Fruit fly (Drosophila melanogaster): ENCODE measurements around the gene CG3698.

CG3698 gene

DNA sequence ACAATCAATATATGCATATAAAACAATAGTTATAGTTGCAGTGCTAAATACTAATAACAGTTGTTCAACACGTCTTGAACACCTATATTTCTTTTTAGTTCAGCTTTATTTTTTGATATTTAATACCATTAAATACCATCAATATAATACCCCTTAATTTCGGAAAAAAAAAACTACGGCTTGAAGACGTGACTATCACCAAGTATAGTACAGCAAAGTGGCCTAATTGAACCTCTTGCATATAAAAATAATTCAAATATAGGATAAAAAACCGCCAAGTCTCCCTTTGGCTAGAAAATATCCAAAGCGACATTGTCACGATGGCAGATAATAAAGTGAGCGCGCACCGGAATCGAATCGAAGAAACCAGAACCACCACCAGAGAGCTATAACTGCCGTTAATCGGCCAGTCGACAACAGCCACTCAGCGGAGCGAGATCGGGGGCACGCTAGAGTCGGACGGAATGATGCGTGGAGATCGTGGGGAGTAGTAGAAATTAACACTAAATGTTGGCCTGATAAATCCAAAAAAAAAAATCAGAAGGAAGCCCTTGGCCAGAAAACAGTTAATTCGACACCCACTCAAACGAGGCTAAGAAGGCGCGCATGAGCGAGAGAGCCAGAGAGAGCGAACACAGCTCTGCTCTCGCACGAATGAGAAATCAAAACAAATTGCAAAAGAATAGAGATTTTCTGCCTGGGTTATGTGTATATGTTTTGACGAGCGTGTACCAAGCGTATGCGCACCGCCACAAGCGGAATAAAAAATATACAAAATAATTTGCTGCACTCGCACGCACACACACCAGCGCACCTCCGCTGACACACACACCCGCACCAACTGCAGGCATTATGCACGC, 13.1 kb downstream of the CG3698 start (continued):
- no peak for TF ChIP-seq Ada2b (GFP tag; IDR thresholded peaks at IDR 0.05)
- TF ChIP-seq CG11456 (GFP tag; IDR thresholded peaks at IDR 0.05) = no peak
- TF ChIP-seq trem (tag; optimal IDR thresholded peaks at IDR 0.05) = peak; percentile 39
- TF ChIP-seq odd (GFP tag; optimal IDR thresholded peaks at IDR 0.05) = peak; percentile 40
- TF ChIP-seq sob (GFP tag; IDR thresholded peaks at IDR 0.05) = peak; percentile 69
- TF ChIP-seq ase (GFP tag; IDR thresholded peaks at IDR 0.05) = no peak
- TF ChIP-seq CG2199 (GFP tag; IDR thresholded peaks at IDR 0.05) = peak; percentile 81; the same call in 2 of the 3 replicates
- TF ChIP-seq CG2712 (tag; optimal IDR thresholded peaks at IDR 0.05) = peak; percentile 56
- no peak for TF ChIP-seq Aef1 (GFP tag; IDR thresholded peaks at IDR 0.05)
- peak; percentile 16 for TF ChIP-seq Hsf (GFP tag; optimal IDR thresholded peaks at IDR 0.05)
- peak; percentile 23; the same call in 1 of the 3 replicates for TF ChIP-seq CG16813 (GFP tag; IDR thresholded peaks at IDR 0.05; ENCODE audit: partially characterized antibody)
- peak; percentile 57 for TF ChIP-seq CG12391 (tag; optimal IDR thresholded peaks at IDR 0.05)
- peak; percentile 57 for TF ChIP-seq CG7987 (GFP tag; optimal IDR thresholded peaks at IDR 0.05)
- no peak for TF ChIP-seq ab (GFP tag; optimal IDR thresholded peaks at IDR 0.05)
- peak; percentile 91 to 98 for TF ChIP-seq Trl (optimal IDR thresholded peaks at IDR 0.05)
- TF ChIP-seq Trl (GFP tag; optimal IDR thresholded peaks at IDR 0.05) = peak; percentile 77
- peak; percentile 57 for TF ChIP-seq Side (GFP tag; optimal IDR thresholded peaks at IDR 0.05)
- TF ChIP-seq Six4 (GFP tag; optimal IDR thresholded peaks at IDR 0.05) = peak; percentile 18
- TF ChIP-seq H15 (GFP tag; IDR thresholded peaks at IDR 0.05) = no peak
- TF ChIP-seq Drgx (GFP tag; IDR thresholded peaks at IDR 0.05) = peak; percentile 46; the same call in 1 of the 2 replicates
- TF ChIP-seq Rfx (GFP tag; IDR thresholded peaks at IDR 0.05) = peak; percentile 33; the same call in 1 of the 2 replicates
- TF ChIP-seq Hr51 (GFP tag; optimal IDR thresholded peaks at IDR 0.05) = peak; percentile 50 to 58
- TF ChIP-seq Atf6 (GFP tag; IDR thresholded peaks at IDR 0.05) = peak; percentile 45; the same call in 1 of the 2 replicates
- peak; percentile 16; the same call in 1 of the 2 replicates for TF ChIP-seq Adf1 (GFP tag; IDR thresholded peaks at IDR 0.05)
- TF ChIP-seq CG13624 (GFP tag; optimal IDR thresholded peaks at IDR 0.05) = no peak
- peak; percentile 4 for TF ChIP-seq luna (GFP tag; optimal IDR thresholded peaks at IDR 0.05)
- TF ChIP-seq lilli (GFP tag; optimal IDR thresholded peaks at IDR 0.05) = peak; percentile 23
- peak; percentile 19 for TF ChIP-seq cad (GFP tag; optimal IDR thresholded peaks at IDR 0.05)
- no peak for TF ChIP-seq aop (GFP tag; IDR thresholded peaks at IDR 0.05)
- TF ChIP-seq MBD-R2 (GFP tag; IDR thresholded peaks at IDR 0.05) = 0 out of 2 replicates have a peak, but pooled peaks have one; percentile 35
- TF ChIP-seq nerfin-2 (GFP tag; IDR thresholded peaks at IDR 0.05; ENCODE audit: partially characterized antibody) = peak; percentile 48; the same call in 1 of the 2 replicates
- TF ChIP-seq knrl (GFP tag; IDR thresholded peaks at IDR 0.05; ENCODE audit: partially characterized antibody) = no peak; the same call in 2 of the 3 replicates
- peak; percentile 19 for TF ChIP-seq dm (GFP tag; optimal IDR thresholded peaks at IDR 0.05)
- TF ChIP-seq CG4854 (GFP tag; optimal IDR thresholded peaks at IDR 0.05) = peak; percentile 2
- TF ChIP-seq so (GFP tag; IDR thresholded peaks at IDR 0.05) = peak; percentile 57; the same call in 1 of the 3 replicates
- peak; percentile 13 for TF ChIP-seq CG30431 (GFP tag; optimal IDR thresholded peaks at IDR 0.05)
- TF ChIP-seq CG30403 (GFP tag; optimal IDR thresholded peaks at IDR 0.05) = peak; percentile 51
- TF ChIP-seq CG32532 (GFP tag; IDR thresholded peaks at IDR 0.05) = peak; percentile 46; the same call in 1 of the 2 replicates
- TF ChIP-seq CG7556 (GFP tag; optimal IDR thresholded peaks at IDR 0.05) = peak; percentile 55
- peak; percentile 15 for TF ChIP-seq CG9876 (GFP tag; optimal IDR thresholded peaks at IDR 0.05)
- TF ChIP-seq Mrtf (GFP tag; IDR thresholded peaks at IDR 0.05) = no peak
- no peak for TF ChIP-seq CG6683 (GFP tag; optimal IDR thresholded peaks at IDR 0.05)
- TF ChIP-seq bowl (GFP tag; IDR thresholded peaks at IDR 0.05) = no peak
- no peak for TF ChIP-seq CG11398 (GFP tag; optimal IDR thresholded peaks at IDR 0.05)
- TF ChIP-seq CG12942 (GFP tag; optimal IDR thresholded peaks at IDR 0.05) = no peak
- TF ChIP-seq CG14014 (GFP tag; IDR thresholded peaks at IDR 0.05) = peak; percentile 26; the same call in 1 of the 2 replicates
- TF ChIP-seq psq (GFP tag; optimal IDR thresholded peaks at IDR 0.05) = peak; percentile 66
- TF ChIP-seq CG12769 (tag; optimal IDR thresholded peaks at IDR 0.05) = peak; percentile 33
- peak; percentile 4 for TF ChIP-seq lbe (GFP tag; optimal IDR thresholded peaks at IDR 0.05)
- TF ChIP-seq Dip3 (GFP tag; optimal IDR thresholded peaks at IDR 0.05) = peak; percentile 48

Data from whole organism, embryonic.